Fruit fly (Drosophila melanogaster) whole organism, prepupa: Measurements from ENCODE around the gene Sbf.

Experiments
- Hr38 ChIP-seq: sonication (Bioruptor generic); optimal IDR thresholded peaks from 2 replicates; lab custom pipeline; 2016; ENCODE audit warnings: missing biosample characterization, missing genetic modification characterization
- Lpt ChIP-seq: fragments of 200-800 bp; sonication (Bioruptor generic); optimal IDR thresholded peaks from 3 replicates; lab custom pipeline; 2016; ENCODE audit warnings: missing biosample characterization, missing genetic modification characterization
- Sox102F ChIP-seq: fragments of 200-800 bp; sonication (Bioruptor generic); optimal IDR thresholded peaks from 2 replicates; lab custom pipeline; 2016; ENCODE audit warnings: missing biosample characterization, mild to moderate bottlenecking, missing genetic modification characterization
- Sox14 ChIP-seq: fragments of 200-800 bp; sonication (Bioruptor generic); optimal IDR thresholded peaks from 3 replicates; lab custom pipeline; 2016; ENCODE audit warnings: missing biosample characterization, missing genetic modification characterization
- Sox15 ChIP-seq: fragments of 200-800 bp; sonication (Bioruptor generic); optimal IDR thresholded peaks from 3 replicates; lab custom pipeline; 2016; ENCODE audit warnings: missing biosample characterization, missing genetic modification characterization
- cyc ChIP-seq: fragments of 200-800 bp; sonication (Bioruptor generic); optimal IDR thresholded peaks from 3 replicates; lab custom pipeline; 2016; ENCODE audit warnings: missing biosample characterization, missing genetic modification characterization
- salr ChIP-seq, 2 experiments: fragments of 200-800 bp; sonication (Bioruptor generic); optimal IDR thresholded peaks; 3 replicates each; lab custom pipeline; 2016 to 2018; ENCODE audit warnings: missing biosample characterization in 2 of 2, missing genetic modification characterization in 2 of 2, mild to moderate bottlenecking in 1 of 2
- ss ChIP-seq, 2 experiments: fragments of 200-800 bp; sonication (Bioruptor generic); optimal IDR thresholded peaks; 2 replicates in 1 of 2; 3 replicates in 1 of 2; lab custom pipeline; 2017 to 2018; ENCODE audit warnings: mild to moderate bottlenecking in 2 of 2, missing biosample characterization in 2 of 2, missing genetic modification characterization in 2 of 2, moderate library complexity in 1 of 2

DNA sequence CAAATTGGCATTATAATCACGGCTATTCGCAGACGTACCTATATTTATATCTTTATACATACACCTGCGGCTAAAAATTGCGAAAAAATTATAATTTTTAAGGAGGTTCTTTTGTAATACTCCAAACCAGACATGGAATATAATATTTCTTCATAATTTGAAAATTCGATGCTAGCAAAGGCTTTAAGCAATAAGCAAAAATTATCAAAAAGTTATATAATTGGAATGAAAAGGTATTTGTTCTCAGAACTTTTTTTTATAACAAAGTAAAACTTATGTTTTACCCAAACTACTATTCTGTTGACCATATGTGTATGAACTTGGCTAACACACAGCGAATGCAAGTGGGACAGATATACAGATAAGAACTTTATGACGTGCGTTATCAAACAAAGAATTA, 8.8 kb upstream of the Sbf start:
- TF ChIP-seq Lpt (GFP tag; lab: Kevin White, UChicago) (no peak), Sox15 (GFP tag; lab: Kevin White, UChicago) (no peak), salr (GFP tag; optimal IDR thresholded peaks at IDR 0.05; lab: Kevin White, UChicago) (no peak), cyc (no peak), Sox14 (GFP tag; lab: Kevin White, UChicago) (peak; percentile 45), Hr38 (GFP tag; lab: Kevin White, UChicago) (no peak), ss (GFP tag; optimal IDR thresholded peaks at IDR 0.05; lab: Kevin White, UChicago) (no peak), Sox102F (GFP tag; lab: Kevin White, UChicago) (peak; percentile 34)
